Worm (Caenorhabditis elegans) whole organism, young adult: ENCODE measurements around the gene twk-23.

Experiments
- C17E4.6 ChIP-seq: fragments of 200-800 bp; sonication (Bioruptor generic); IDR thresholded peaks from 2 replicates; pipeline ENCODE4 v1.3.6; 2022; ENCODE audit warnings: missing genetic modification reagents, missing genetic modification characterization, missing compliant biosample characterization
- ceh-27 ChIP-seq: fragments of 200-800 bp; sonication (Bioruptor generic); optimal IDR thresholded peaks from 2 replicates; lab custom pipeline; 2018; ENCODE audit warnings: mild to moderate bottlenecking, missing genetic modification characterization, moderate library complexity, missing compliant biosample characterization
- efl-1 ChIP-seq: fragments of 150-350 bp; optimal IDR thresholded peaks from 2 replicates; lab custom pipeline; 2014; ENCODE audit warnings: missing biosample characterization, missing genetic modification reagents, missing genetic modification characterization
- madf-6 ChIP-seq: fragments of 200-800 bp; sonication (Bioruptor generic); IDR thresholded peaks from 2 replicates; pipeline ENCODE4 v1.3.6; 2022; ENCODE audit warnings: missing genetic modification reagents, missing genetic modification characterization, missing compliant biosample characterization

- no peak for TF ChIP-seq ceh-27 (GFP tag; lab: Kevin White, UChicago)
- no peak for TF ChIP-seq C17E4.6 (GFP tag; lab: Robert Waterston, UW)
- no peak for TF ChIP-seq madf-6
- no peak for TF ChIP-seq efl-1 (GFP tag; lab: Kevin White, UChicago)
Measured at ce11 chrX:13811929-13812328, 11.5 kb downstream of the twk-23 start.
